Worm (Caenorhabditis elegans): ENCODE results near the gene plp-2.

plp-2 gene

DNA sequence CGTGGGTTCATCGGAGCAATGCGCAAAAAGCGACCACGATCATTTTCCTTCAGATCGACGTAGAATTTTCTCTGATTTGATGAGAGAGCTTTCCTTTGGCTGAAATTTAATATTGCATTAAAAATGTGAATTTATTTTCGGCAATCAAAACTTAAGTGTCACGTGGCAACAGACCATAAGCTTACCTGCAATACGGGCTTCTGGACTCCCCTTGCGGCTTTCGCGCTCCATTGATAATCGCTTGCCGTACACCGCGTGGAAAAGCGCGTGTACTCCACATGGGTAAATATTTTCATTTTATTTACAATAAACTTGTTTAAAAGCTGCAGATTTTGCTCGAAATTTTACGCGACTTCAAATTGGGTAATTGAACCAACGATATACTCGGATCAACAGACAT lies at the start of gene plp-2:
plp-2 (minus strand) TSS at position 280 of the 400 bp plus-strand sequence.
- TF ChIP-seq tbx-11 (GFP tag; IDR thresholded peaks at IDR 0.05), result no peak
- no peak for TF ChIP-seq ama-1 (optimal IDR thresholded peaks at IDR 0.05)
- TF ChIP-seq hmg-4 (GFP tag; optimal IDR thresholded peaks at IDR 0.05), result no peak
- no peak for TF ChIP-seq pes-1 (GFP tag; IDR thresholded peaks at IDR 0.05)
- TF ChIP-seq sea-1 (GFP tag; conservative IDR thresholded peaks at IDR 0.05), result no peak
- TF ChIP-seq aly-1 (tag; optimal IDR thresholded peaks at IDR 0.05), result no peak
- TF ChIP-seq B0310.2 (tag; optimal IDR thresholded peaks at IDR 0.05), result no peak
- no peak for TF ChIP-seq scrt-1 (GFP tag; IDR thresholded peaks at IDR 0.05)
- no peak for TF ChIP-seq ceh-36 (tag; optimal IDR thresholded peaks at IDR 0.05)
- no peak for TF ChIP-seq flt-1 (GFP tag; IDR thresholded peaks at IDR 0.05)
- TF ChIP-seq ets-7 (tag; optimal IDR thresholded peaks at IDR 0.05), result no peak
- no peak for TF ChIP-seq hnd-1 (tag; optimal IDR thresholded peaks at IDR 0.05)
- TF ChIP-seq tbx-37 (GFP tag; conservative IDR thresholded peaks at IDR 0.05), result no peak
- TF ChIP-seq hmbx-1 (tag; optimal IDR thresholded peaks at IDR 0.05), result no peak
- TF ChIP-seq ceh-13 (GFP tag; optimal IDR thresholded peaks at IDR 0.05), result no peak
- TF ChIP-seq tra-4 (tag; optimal IDR thresholded peaks at IDR 0.05), result no peak
- no peak for TF ChIP-seq F13C5.2 (tag; optimal IDR thresholded peaks at IDR 0.05)

DNA sequence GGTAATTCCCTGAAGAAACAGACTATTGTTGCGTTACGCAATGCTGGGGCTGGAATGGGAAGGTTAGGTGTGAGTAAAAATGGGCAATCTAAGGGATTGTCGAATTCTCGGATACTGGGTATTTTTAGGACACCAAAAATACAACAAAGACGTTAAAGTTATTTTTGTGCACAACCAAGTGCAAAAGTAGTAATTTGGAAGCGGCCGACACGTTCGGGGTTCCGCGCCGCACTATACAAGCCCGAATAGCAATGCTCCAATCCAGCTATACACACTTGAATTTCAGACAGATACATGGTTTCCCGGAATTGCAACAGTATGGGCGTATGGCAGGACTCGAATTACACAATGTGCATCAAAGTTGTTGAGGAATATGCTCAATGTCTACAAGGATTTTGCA lies 45.4 kb upstream of the plp-2 start:
- no peak for TF ChIP-seq sea-1 (GFP tag; conservative IDR thresholded peaks at IDR 0.05)
- no peak for TF ChIP-seq ceh-13 (GFP tag; optimal IDR thresholded peaks at IDR 0.05)

DNA sequence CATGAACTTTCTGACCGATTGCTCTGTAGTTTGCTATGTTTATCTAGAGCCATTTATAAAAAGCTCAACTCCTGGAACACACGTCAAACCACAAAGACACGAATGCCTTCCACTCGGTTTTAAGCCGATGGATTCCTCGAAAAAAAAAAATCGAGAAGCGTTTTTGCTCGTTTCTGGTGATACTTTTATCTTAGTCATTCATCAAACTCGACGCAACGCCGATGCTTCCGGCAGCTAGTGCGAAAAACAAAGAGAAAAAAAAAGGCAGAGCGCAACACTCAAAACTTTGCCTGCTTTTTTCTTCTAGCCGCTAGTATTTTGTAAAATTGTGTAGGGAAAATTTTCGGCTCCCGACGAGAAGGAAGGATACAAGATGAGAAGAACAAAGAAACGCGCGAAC lies 45.0 kb upstream of the plp-2 start:
- TF ChIP-seq ceh-36 (tag; optimal IDR thresholded peaks at IDR 0.05), result no peak
- no peak for TF ChIP-seq aly-1 (tag; optimal IDR thresholded peaks at IDR 0.05)
- no peak for TF ChIP-seq scrt-1 (GFP tag; IDR thresholded peaks at IDR 0.05)
- TF ChIP-seq sea-1 (GFP tag; conservative IDR thresholded peaks at IDR 0.05), result no peak
- no peak for TF ChIP-seq hmg-4 (GFP tag; optimal IDR thresholded peaks at IDR 0.05)
- no peak for TF ChIP-seq ceh-13 (GFP tag; optimal IDR thresholded peaks at IDR 0.05)
- no peak for TF ChIP-seq pes-1 (GFP tag; IDR thresholded peaks at IDR 0.05)

DNA sequence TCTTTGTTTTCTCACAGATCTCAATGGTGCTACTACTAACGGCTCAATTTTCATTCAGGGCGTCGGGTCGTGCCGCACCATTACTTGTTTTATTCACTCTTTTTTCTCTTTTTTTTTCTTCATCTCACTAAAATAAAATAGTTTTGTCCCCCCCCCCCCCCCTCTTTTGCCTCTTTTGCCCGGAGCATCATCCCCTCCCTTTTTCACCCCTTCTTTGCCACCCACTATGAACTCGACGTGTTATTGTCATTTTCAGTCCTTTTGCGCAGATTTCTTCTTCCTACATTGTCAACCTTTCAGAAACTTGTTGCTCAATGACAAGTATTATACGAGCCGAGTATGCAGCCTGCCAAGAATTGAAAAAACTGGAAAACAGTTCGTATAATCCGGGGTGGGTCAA lies 43.4 kb upstream of the plp-2 start, which contains the start of gene seb-3:
seb-3 (plus strand) TSS at position 301 of the 400 bp plus-strand sequence.
- TF ChIP-seq scrt-1 (GFP tag; IDR thresholded peaks at IDR 0.05) (no peak), B0310.2 (tag; optimal IDR thresholded peaks at IDR 0.05) (no peak), pes-1 (GFP tag; IDR thresholded peaks at IDR 0.05) (no peak), ceh-13 (GFP tag; optimal IDR thresholded peaks at IDR 0.05) (no peak)

DNA sequence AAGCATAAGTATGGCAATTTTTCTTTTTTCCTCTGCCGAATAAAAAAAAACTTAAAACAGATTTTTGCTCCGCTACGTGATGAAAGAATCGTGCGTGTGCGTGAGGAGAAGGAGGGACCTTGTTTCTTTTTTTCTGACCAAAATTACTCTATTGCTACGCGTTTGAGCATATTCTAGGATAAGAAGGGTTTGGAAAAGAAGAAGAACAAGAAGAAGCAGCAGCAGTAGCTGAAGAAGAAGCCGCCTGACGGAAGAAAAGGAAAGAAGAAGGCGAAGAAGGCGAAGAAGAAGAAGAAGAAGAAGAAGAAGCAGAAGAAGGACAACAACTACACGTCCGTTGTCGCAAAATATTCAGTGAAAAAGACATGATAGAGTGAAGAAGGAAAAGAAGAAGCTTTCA lies 33.5 kb upstream of the plp-2 start:
- TF ChIP-seq F13C5.2 (tag; optimal IDR thresholded peaks at IDR 0.05) (no peak), hmg-4 (GFP tag; optimal IDR thresholded peaks at IDR 0.05) (no peak), sea-1 (GFP tag; conservative IDR thresholded peaks at IDR 0.05) (no peak), ceh-36 (tag; optimal IDR thresholded peaks at IDR 0.05) (no peak), flt-1 (GFP tag; IDR thresholded peaks at IDR 0.05) (no peak), tra-4 (tag; optimal IDR thresholded peaks at IDR 0.05) (no peak), hmbx-1 (tag; optimal IDR thresholded peaks at IDR 0.05) (no peak)

DNA sequence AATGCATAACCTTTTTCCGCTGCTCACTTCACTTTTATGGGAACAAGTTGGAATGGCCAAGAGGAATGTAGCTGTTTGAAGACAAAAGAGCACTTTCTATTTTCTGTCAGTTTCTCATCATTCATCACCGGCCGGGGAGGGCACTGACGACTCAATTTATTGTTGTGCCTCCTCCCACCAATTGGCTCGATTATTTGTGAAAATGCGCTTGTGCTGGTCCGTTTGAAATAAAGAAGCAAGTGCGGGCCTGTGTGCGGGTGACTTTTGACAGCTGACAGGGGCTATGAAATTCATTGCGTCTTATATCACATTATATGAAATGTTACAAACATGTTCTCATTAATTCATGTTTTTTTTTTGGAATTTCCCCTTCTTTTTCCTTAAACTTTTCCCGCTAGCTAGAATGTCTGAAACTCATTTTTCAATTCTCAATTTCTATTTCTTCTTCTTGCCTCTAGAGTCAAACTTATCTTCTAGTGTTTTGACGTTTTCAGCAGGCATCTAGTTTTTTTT lies 31.4 kb upstream of the plp-2 start:
- TF ChIP-seq B0310.2 (tag; optimal IDR thresholded peaks at IDR 0.05) (no peak), tbx-37 (GFP tag; conservative IDR thresholded peaks at IDR 0.05) (no peak), sea-1 (GFP tag; conservative IDR thresholded peaks at IDR 0.05) (no peak), ceh-13 (GFP tag; optimal IDR thresholded peaks at IDR 0.05) (no peak), hmbx-1 (tag; optimal IDR thresholded peaks at IDR 0.05) (no peak), flt-1 (GFP tag; IDR thresholded peaks at IDR 0.05) (no peak), scrt-1 (GFP tag; IDR thresholded peaks at IDR 0.05) (no peak), pes-1 (GFP tag; IDR thresholded peaks at IDR 0.05) (no peak), tbx-11 (GFP tag; IDR thresholded peaks at IDR 0.05) (no peak)

DNA sequence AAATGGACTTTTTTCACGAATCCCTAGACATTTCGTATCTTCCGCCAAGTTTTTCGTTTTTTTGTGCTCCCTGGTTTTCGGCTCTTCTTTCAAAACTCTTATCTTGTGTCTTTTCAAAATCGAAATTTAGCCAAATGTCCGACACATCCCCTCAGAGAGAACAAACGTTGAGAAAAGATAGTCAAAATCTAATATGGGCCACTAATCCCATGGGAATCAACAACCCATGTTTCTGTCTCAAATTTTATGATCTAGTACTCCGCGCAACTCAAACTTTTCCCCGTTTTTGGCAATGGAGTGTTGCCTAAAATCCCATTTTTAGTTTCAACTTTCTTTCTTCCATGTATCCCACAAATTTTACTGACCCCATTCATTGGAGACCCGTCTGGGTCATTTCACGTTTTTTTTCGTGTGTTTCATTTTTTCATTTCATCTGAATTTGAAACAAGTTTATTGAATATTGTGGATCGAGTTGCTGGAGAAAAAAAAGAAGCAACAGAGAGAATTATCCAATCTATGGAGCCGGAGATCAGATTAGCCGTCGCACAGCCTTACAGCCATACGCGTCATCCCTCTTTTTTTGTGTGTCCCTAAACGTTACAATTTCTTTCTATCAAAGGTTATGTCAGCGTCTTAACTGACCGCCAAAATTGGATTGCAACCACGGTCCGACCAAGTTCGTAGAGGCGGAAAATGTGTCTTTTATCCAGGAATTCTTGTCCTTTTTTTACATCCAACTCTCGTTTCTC lies 29.1 kb upstream of the plp-2 start:
- TF ChIP-seq scrt-1 (GFP tag; IDR thresholded peaks at IDR 0.05), result no peak
- TF ChIP-seq hmg-4 (GFP tag; optimal IDR thresholded peaks at IDR 0.05), result no peak
- TF ChIP-seq ama-1 (optimal IDR thresholded peaks at IDR 0.05), result no peak
- no peak for TF ChIP-seq sea-1 (GFP tag; conservative IDR thresholded peaks at IDR 0.05)
- no peak for TF ChIP-seq ceh-36 (tag; optimal IDR thresholded peaks at IDR 0.05)
- TF ChIP-seq hmbx-1 (tag; optimal IDR thresholded peaks at IDR 0.05), result no peak
- TF ChIP-seq hnd-1 (tag; optimal IDR thresholded peaks at IDR 0.05), result no peak
- no peak for TF ChIP-seq F13C5.2 (tag; optimal IDR thresholded peaks at IDR 0.05)
- TF ChIP-seq aly-1 (tag; optimal IDR thresholded peaks at IDR 0.05), result no peak
- no peak for TF ChIP-seq pes-1 (GFP tag; IDR thresholded peaks at IDR 0.05)

DNA sequence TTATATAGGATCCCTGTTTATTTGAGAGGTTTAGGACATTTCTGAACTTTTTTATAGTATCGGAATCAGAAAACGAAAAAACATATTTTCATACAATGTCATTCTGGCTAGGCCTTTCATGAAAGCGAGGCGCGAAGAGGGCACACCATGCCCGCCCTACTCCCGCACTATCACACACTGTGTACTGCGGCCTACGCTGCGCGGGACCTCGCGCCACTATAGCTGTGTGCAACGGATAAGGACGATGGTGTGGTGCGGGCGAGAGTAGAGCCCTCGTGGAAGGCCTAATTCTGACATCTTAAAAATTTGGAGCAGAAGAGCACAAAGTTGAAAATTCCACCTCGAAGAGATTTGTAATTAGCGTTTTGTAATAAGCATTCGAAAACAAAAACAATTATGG lies 28.3 kb upstream of the plp-2 start:
- no peak for TF ChIP-seq tbx-11 (GFP tag; IDR thresholded peaks at IDR 0.05)
- TF ChIP-seq hnd-1 (tag; optimal IDR thresholded peaks at IDR 0.05), result no peak
- TF ChIP-seq F13C5.2 (tag; optimal IDR thresholded peaks at IDR 0.05), result no peak
- TF ChIP-seq tbx-37 (GFP tag; conservative IDR thresholded peaks at IDR 0.05), result no peak
- TF ChIP-seq aly-1 (tag; optimal IDR thresholded peaks at IDR 0.05), result no peak

DNA sequence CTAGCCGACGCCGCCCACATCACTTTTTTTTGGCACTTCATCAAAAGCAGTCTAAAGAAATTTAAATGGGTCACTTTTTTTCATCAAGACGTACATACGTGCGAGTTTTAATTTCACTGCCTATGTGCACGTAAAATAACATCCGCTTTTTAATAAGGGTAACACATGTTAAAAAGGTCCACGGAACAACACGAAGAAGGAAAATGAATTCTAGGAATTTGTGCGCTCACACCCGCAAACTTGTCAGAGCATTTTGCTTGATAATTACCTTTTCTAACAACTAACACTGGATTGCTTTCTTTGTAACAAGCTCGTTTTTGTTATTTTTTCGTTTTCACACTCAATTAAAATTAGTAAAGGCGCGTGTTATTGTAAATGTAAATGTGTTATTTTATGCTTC lies 26.1 kb upstream of the plp-2 start:
- no peak for TF ChIP-seq tbx-37 (GFP tag; conservative IDR thresholded peaks at IDR 0.05)
- TF ChIP-seq F13C5.2 (tag; optimal IDR thresholded peaks at IDR 0.05), result no peak
- TF ChIP-seq tbx-11 (GFP tag; IDR thresholded peaks at IDR 0.05), result no peak
- TF ChIP-seq hnd-1 (tag; optimal IDR thresholded peaks at IDR 0.05), result no peak
- no peak for TF ChIP-seq aly-1 (tag; optimal IDR thresholded peaks at IDR 0.05)
- TF ChIP-seq flt-1 (GFP tag; IDR thresholded peaks at IDR 0.05), result no peak
- no peak for TF ChIP-seq tra-4 (tag; optimal IDR thresholded peaks at IDR 0.05)
- TF ChIP-seq hmg-4 (GFP tag; optimal IDR thresholded peaks at IDR 0.05), result no peak
- TF ChIP-seq pes-1 (GFP tag; IDR thresholded peaks at IDR 0.05), result no peak
- TF ChIP-seq ama-1 (optimal IDR thresholded peaks at IDR 0.05), result no peak
- no peak for TF ChIP-seq hmbx-1 (tag; optimal IDR thresholded peaks at IDR 0.05)
- TF ChIP-seq scrt-1 (GFP tag; IDR thresholded peaks at IDR 0.05), result no peak
- TF ChIP-seq B0310.2 (tag; optimal IDR thresholded peaks at IDR 0.05), result no peak
- no peak for TF ChIP-seq ceh-13 (GFP tag; optimal IDR thresholded peaks at IDR 0.05)
- TF ChIP-seq ets-7 (tag; optimal IDR thresholded peaks at IDR 0.05), result no peak
- no peak for TF ChIP-seq ceh-36 (tag; optimal IDR thresholded peaks at IDR 0.05)

Measured in whole organism, early embryonic.